Fruit fly (Drosophila melanogaster) whole organism, embryonic: ENCODE measurements around the gene msps.

Experiments
- BEAF-32 ChIP-seq: fragments of 200-800 bp; sonication (Bioruptor generic); optimal IDR thresholded peaks from 3 replicates; lab custom pipeline; 2017; ENCODE audit warnings: missing biosample characterization, missing genetic modification characterization, mild to moderate bottlenecking, moderate library complexity, missing genetic modification reagents
- CG12219 ChIP-seq: fragments of 200-800 bp; sonication (Bioruptor generic); optimal IDR thresholded peaks from 3 replicates; lab custom pipeline; 2018; ENCODE audit warnings: missing biosample characterization, mild to moderate bottlenecking, missing genetic modification characterization
- CG12659 ChIP-seq: fragments of 200-800 bp; sonication (Bioruptor generic); optimal IDR thresholded peaks from 3 replicates; lab custom pipeline; 2017; ENCODE audit warnings: mild to moderate bottlenecking, missing biosample characterization, missing genetic modification reagents, missing genetic modification characterization
- CG18476 ChIP-seq: fragments of 200-800 bp; sonication (Bioruptor generic); optimal IDR thresholded peaks from 2 replicates; lab custom pipeline; 2016; ENCODE audit warnings: missing biosample characterization, mild to moderate bottlenecking, missing genetic modification characterization
- CG18764 ChIP-seq: fragments of 200-800 bp; sonication (Bioruptor generic); optimal IDR thresholded peaks from 3 replicates; lab custom pipeline; 2016; ENCODE audit warnings: missing biosample characterization, missing genetic modification characterization
- CG2712 ChIP-seq: fragments of 200-800 bp; optimal IDR thresholded peaks from 3 replicates; lab custom pipeline; 2019; ENCODE audit warnings: missing biosample characterization, mild to moderate bottlenecking, missing genetic modification characterization, moderate library complexity
- CG30020 ChIP-seq: fragments of 200-800 bp; optimal IDR thresholded peaks from 2 replicates; lab custom pipeline; 2019; ENCODE audit warnings: missing biosample characterization, mild to moderate bottlenecking, missing genetic modification characterization, moderate library complexity
- CG3163 ChIP-seq: fragments of 200-800 bp; sonication (Bioruptor generic); optimal IDR thresholded peaks from 3 replicates; lab custom pipeline; 2016; ENCODE audit warnings: missing biosample characterization, missing genetic modification characterization
- CG32767 ChIP-seq: fragments of 200-800 bp; sonication (Bioruptor generic); IDR thresholded peaks from 2 replicates; pipeline ENCODE4 v1.3.6; 2022; ENCODE audit warnings: missing biosample characterization, missing genetic modification characterization
- CG3407 ChIP-seq: fragments of 200-800 bp; sonication (Bioruptor generic); optimal IDR thresholded peaks from 2 replicates; lab custom pipeline; 2018; ENCODE audit warnings: missing biosample characterization, mild to moderate bottlenecking, missing genetic modification characterization
- CG3726 ChIP-seq: fragments of 200-800 bp; sonication (Bioruptor generic); IDR thresholded peaks from 3 replicates; pipeline ENCODE4, ENCODE4 v1.3.6; 2022; ENCODE audit warnings: missing biosample characterization, missing genetic modification characterization
- CG4360 ChIP-seq: fragments of 200-800 bp; sonication (Bioruptor generic); IDR thresholded peaks from 2 replicates; pipeline ENCODE4 v1.3.6; 2022; ENCODE audit warnings: missing biosample characterization, missing genetic modification characterization
- CG4424 ChIP-seq: fragments of 200-800 bp; sonication (Bioruptor generic); optimal IDR thresholded peaks from 3 replicates; lab custom pipeline; 2016; ENCODE audit warnings: missing biosample characterization, missing genetic modification characterization
- CG7271 ChIP-seq: fragments of 200-800 bp; sonication (Bioruptor generic); optimal IDR thresholded peaks from 2 replicates; lab custom pipeline; 2018; ENCODE audit warnings: missing biosample characterization, mild to moderate bottlenecking, missing genetic modification characterization, moderate library complexity
- CG7745 ChIP-seq: fragments of 200-800 bp; sonication (Bioruptor generic); optimal IDR thresholded peaks from 2 replicates; lab custom pipeline; 2018; ENCODE audit warnings: missing biosample characterization, mild to moderate bottlenecking, missing genetic modification characterization, moderate library complexity
- CG8478 ChIP-seq: fragments of >200 bp; optimal IDR thresholded peaks from 2 replicates; lab custom pipeline; 2018
- CG8924 ChIP-seq: fragments of 200-800 bp; optimal IDR thresholded peaks from 3 replicates; lab custom pipeline; 2019; ENCODE audit warnings: missing biosample characterization, mild to moderate bottlenecking, missing genetic modification characterization, moderate library complexity
- CG9215 ChIP-seq: fragments of 200-800 bp; sonication (Bioruptor generic); IDR thresholded peaks from 2 replicates; pipeline ENCODE4 v1.3.6; 2022; ENCODE audit warnings: missing biosample characterization, missing genetic modification characterization
- Doc2 ChIP-seq: fragments of 200-800 bp; sonication (Bioruptor generic); IDR thresholded peaks from 2 replicates; pipeline ENCODE4 v1.3.6; 2022; ENCODE audit warnings: missing biosample characterization, missing genetic modification characterization
- Ets97D ChIP-seq: fragments of 200-800 bp; sonication (Bioruptor generic); optimal IDR thresholded peaks from 3 replicates; lab custom pipeline; 2016; ENCODE audit warnings: missing biosample characterization, missing genetic modification characterization
- GATAe ChIP-seq: fragments of 200-800 bp; sonication (Bioruptor generic); conservative IDR thresholded peaks from 2 replicates; pipeline ENCODE4 v1.3.6; 2022; ENCODE audit warnings: missing biosample characterization, missing genetic modification characterization
- HLH4C ChIP-seq: fragments of 200-800 bp; sonication (Bioruptor generic); IDR thresholded peaks from 3 replicates; pipeline ENCODE4 v1.3.6; 2022; ENCODE audit warnings: missing biosample characterization, missing genetic modification characterization; ENCODE audit not compliant: partially characterized antibody
- Hr39 ChIP-seq: fragments of >200 bp; optimal IDR thresholded peaks from 2 replicates; lab custom pipeline; 2017
- Kr ChIP-seq: fragments of 200-800 bp; sonication (Bioruptor generic); optimal IDR thresholded peaks from 2 replicates; lab custom pipeline; 2017; ENCODE audit warnings: missing biosample characterization, mild to moderate bottlenecking, missing genetic modification characterization
- NC2α ChIP-seq: fragments of 200-800 bp; sonication (Bioruptor generic); optimal IDR thresholded peaks from 2 replicates; lab custom pipeline; 2016; ENCODE audit warnings: missing biosample characterization, missing genetic modification characterization
- NFAT ChIP-seq: fragments of 200-800 bp; sonication (Bioruptor generic); IDR thresholded peaks from 2 replicates; pipeline ENCODE4 v1.3.6; 2022; ENCODE audit warnings: missing biosample characterization, missing genetic modification characterization
- NK7.1 ChIP-seq: fragments of 200-800 bp; sonication (Bioruptor generic); optimal IDR thresholded peaks from 3 replicates; lab custom pipeline; 2016; ENCODE audit warnings: missing biosample characterization, missing genetic modification characterization
- Nf-YA ChIP-seq: fragments of 200-800 bp; sonication (Bioruptor generic); IDR thresholded peaks from 2 replicates; pipeline ENCODE4 v1.3.6; 2022; ENCODE audit warnings: missing biosample characterization, missing genetic modification characterization
- PHDP ChIP-seq: fragments of 200-800 bp; sonication (Bioruptor generic); optimal IDR thresholded peaks from 3 replicates; lab custom pipeline; 2018; ENCODE audit warnings: missing biosample characterization, mild to moderate bottlenecking, missing genetic modification characterization, moderate library complexity
- Pdp1 ChIP-seq, 2 experiments: fragments of 200-800 bp; sonication (Bioruptor generic); optimal IDR thresholded peaks; 3 replicates each; lab custom pipeline; 2016; ENCODE audit warnings: missing biosample characterization in 2 of 2, missing genetic modification characterization in 2 of 2, mild to moderate bottlenecking in 1 of 2, moderate library complexity in 1 of 2
- Ptx1 ChIP-seq: fragments of 200-800 bp; sonication (Bioruptor generic); IDR thresholded peaks from 2 replicates; pipeline ENCODE4 v1.3.6; 2022; ENCODE audit warnings: missing biosample characterization, missing genetic modification characterization
- aop ChIP-seq: fragments of 200-800 bp; sonication (Bioruptor generic); IDR thresholded peaks from 2 replicates; pipeline ENCODE4 v1.3.6; 2022; ENCODE audit warnings: missing biosample characterization, missing genetic modification characterization
- ara ChIP-seq: fragments of 200-800 bp; sonication (Bioruptor generic); IDR thresholded peaks from 2 replicates; pipeline ENCODE4 v1.3.6; 2022; ENCODE audit warnings: missing biosample characterization, missing genetic modification characterization
- bcd ChIP-seq: fragments of 200-800 bp; sonication (Bioruptor generic); optimal IDR thresholded peaks from 2 replicates; lab custom pipeline; 2017; ENCODE audit warnings: missing biosample characterization, mild to moderate bottlenecking, missing genetic modification characterization
- caup ChIP-seq: fragments of 200-800 bp; sonication (Bioruptor generic); optimal IDR thresholded peaks from 3 replicates; lab custom pipeline; 2017; ENCODE audit warnings: missing biosample characterization, mild to moderate bottlenecking, missing genetic modification characterization, moderate library complexity; ENCODE audit not compliant: severe bottlenecking
- chinmo ChIP-seq: fragments of 200-800 bp; sonication (Bioruptor generic); IDR thresholded peaks from 4 replicates; pipeline ENCODE4 v1.3.6; 2022; ENCODE audit warnings: missing biosample characterization, missing genetic modification characterization; ENCODE audit not compliant: partially characterized antibody
- ci ChIP-seq: fragments of 200-800 bp; sonication (Bioruptor generic); IDR thresholded peaks from 3 replicates; pipeline ENCODE4 v1.3.6; 2022; ENCODE audit warnings: missing biosample characterization, missing genetic modification characterization
- esg ChIP-seq: fragments of 200-800 bp; sonication (Bioruptor generic); conservative IDR thresholded peaks from 2 replicates; pipeline ENCODE4 v1.3.6; 2022; ENCODE audit warnings: missing biosample characterization, missing genetic modification characterization
- gsb-n ChIP-seq: fragments of 200-800 bp; sonication (Bioruptor generic); optimal IDR thresholded peaks from 3 replicates; lab custom pipeline; 2018; ENCODE audit warnings: missing biosample characterization, mild to moderate bottlenecking, missing genetic modification characterization
- gt ChIP-seq: fragments of 200-800 bp; sonication (Bioruptor generic); IDR thresholded peaks from 2 replicates; pipeline ENCODE4 v1.3.6; 2022; ENCODE audit warnings: missing biosample characterization, missing genetic modification characterization
- ken ChIP-seq: fragments of 200-800 bp; sonication (Bioruptor generic); IDR thresholded peaks from 3 replicates; pipeline ENCODE4 v1.3.6; 2022; ENCODE audit warnings: missing biosample characterization, missing genetic modification characterization
- kni ChIP-seq: fragments of 200-800 bp; sonication (Bioruptor generic); optimal IDR thresholded peaks from 3 replicates; lab custom pipeline; 2017; ENCODE audit warnings: mild to moderate bottlenecking, missing biosample characterization, missing genetic modification reagents, missing genetic modification characterization
- lola ChIP-seq, 3 experiments: fragments of >200 bp in 2 of 3; fragments of 200-800 bp in 1 of 3; sonication (Bioruptor generic) in 1 of 3; optimal IDR thresholded peaks; 2 replicates each; lab custom pipeline; 2017 to 2019; ENCODE audit warnings: missing biosample characterization in 3 of 3, missing genetic modification characterization in 3 of 3, mild to moderate bottlenecking in 1 of 3, moderate library complexity in 1 of 3
- nerfin-1 ChIP-seq: fragments of 200-800 bp; sonication (Bioruptor generic); optimal IDR thresholded peaks from 3 replicates; lab custom pipeline; 2019; ENCODE audit warnings: missing biosample characterization, mild to moderate bottlenecking, missing genetic modification characterization, moderate library complexity
- nom ChIP-seq: fragments of 200-800 bp; sonication (Bioruptor generic); optimal IDR thresholded peaks from 2 replicates; lab custom pipeline; 2017; ENCODE audit warnings: missing biosample characterization, missing genetic modification characterization, mild to moderate bottlenecking, moderate library complexity, missing genetic modification reagents
- oc ChIP-seq: fragments of 200-800 bp; sonication (Bioruptor generic); optimal IDR thresholded peaks from 2 replicates; lab custom pipeline; 2018; ENCODE audit warnings: missing biosample characterization, mild to moderate bottlenecking, missing genetic modification characterization, moderate library complexity
- repo ChIP-seq: fragments of 200-800 bp; sonication (Bioruptor generic); optimal IDR thresholded peaks from 2 replicates; lab custom pipeline; 2016; ENCODE audit warnings: missing biosample characterization, missing genetic modification characterization
- sens-2 ChIP-seq: fragments of 200-800 bp; sonication (Bioruptor generic); IDR thresholded peaks from 2 replicates; pipeline ENCODE4 v1.3.6; 2022; ENCODE audit warnings: missing biosample characterization, missing genetic modification characterization
- yki ChIP-seq: fragments of >200 bp; optimal IDR thresholded peaks from 3 replicates; lab custom pipeline; 2018
- zfh1 ChIP-seq: fragments of 200-800 bp; sonication (Bioruptor generic); IDR thresholded peaks from 3 replicates; pipeline ENCODE4 v1.3.6; 2022; ENCODE audit warnings: missing biosample characterization, missing genetic modification characterization

Gene msps

dm6 chr3R:16025587-16026223, 24.9 kb upstream of the msps start, which contains the start of gene pnr (continued):
- TF ChIP-seq caup (GFP tag; lab: Kevin White, UChicago) (peak; percentile 42), CG3407 (GFP tag; lab: Kevin White, UChicago) (no peak), ken (0 out of 3 replicates have a peak, but pooled peaks have one; percentile 28), sens-2 (GFP tag; lab: Robert Waterston, UW) (peak; percentile 12; the same call in 1 of the 2 replicates), esg (GFP tag; lab: Robert Waterston, UW) (no peak), CG3726 (GFP tag; lab: Robert Waterston, UW) (no peak), NK7.1 (GFP tag; lab: Kevin White, UChicago) (no peak), Pdp1 (GFP tag; optimal IDR thresholded peaks at IDR 0.05; lab: Kevin White, UChicago) (peak in 1 of 2 experiments; percentile 86), nom (GFP tag; lab: Kevin White, UChicago) (peak; percentile 14), CG32767 (GFP tag; lab: Robert Waterston, UW) (peak; percentile 56; the same call in 1 of the 2 replicates), CG2712 (tag; lab: Kevin White, UChicago) (peak; percentile 40), Ptx1 (GFP tag; lab: Robert Waterston, UW) (peak; percentile 35; the same call in 1 of the 2 replicates), chinmo (GFP tag; lab: Robert Waterston, UW) (peak; percentile 89), CG7745 (tag; lab: Kevin White, UChicago) (peak; percentile 74), ara (GFP tag; lab: Robert Waterston, UW) (0 out of 2 replicates have a peak, but pooled peaks have one; percentile 32), HLH4C (GFP tag; lab: Robert Waterston, UW) (peak; percentile 46; the same call in 2 of the 3 replicates), yki (lab: Kevin White, UChicago) (no peak), CG9215 (GFP tag; lab: Robert Waterston, UW) (no peak), CG30020 (no peak), Hr39 (no peak), NC2α (GFP tag; lab: Kevin White, UChicago) (no peak), BEAF-32 (GFP tag; lab: Kevin White, UChicago) (no peak), lola (GFP tag; optimal IDR thresholded peaks at IDR 0.05; lab: Kevin White, UChicago) (no peak), Ets97D (GFP tag; lab: Kevin White, UChicago) (peak; percentile 92), nerfin-1 (tag; lab: Kevin White, UChicago) (no peak), PHDP (tag; lab: Kevin White, UChicago) (no peak), NFAT (GFP tag; lab: Robert Waterston, UW) (no peak), repo (no peak), Nf-YA (GFP tag; lab: Robert Waterston, UW) (peak; percentile 95), CG4424 (GFP tag; lab: Kevin White, UChicago) (no peak), CG4360 (GFP tag; lab: Robert Waterston, UW) (peak; percentile 67), CG18476 (GFP tag; lab: Kevin White, UChicago) (no peak), CG8924 (tag; lab: Kevin White, UChicago) (no peak), aop (GFP tag; lab: Robert Waterston, UW) (0 out of 2 replicates have a peak, but pooled peaks have one; percentile 35), Kr (GFP tag; lab: Kevin White, UChicago) (peak; percentile 48), zfh1 (GFP tag; lab: Robert Waterston, UW) (no peak), gsb-n (tag; lab: Kevin White, UChicago) (peak; percentile 37), CG8478 (peak; percentile 98), CG12659 (no peak), GATAe (peak; percentile 99), bcd (GFP tag; lab: Kevin White, UChicago) (no peak), CG18764 (GFP tag; lab: Kevin White, UChicago) (no peak), oc (tag; lab: Kevin White, UChicago) (peak; percentile 87), CG7271 (tag; lab: Kevin White, UChicago) (no peak), Doc2 (no peak), CG12219 (GFP tag; lab: Kevin White, UChicago) (peak; percentile 20), ci (GFP tag; lab: Robert Waterston, UW) (peak; percentile 69; the same call in 2 of the 3 replicates), kni (GFP tag; lab: Kevin White, UChicago) (peak; percentile 51), gt (GFP tag; lab: Robert Waterston, UW) (no peak), CG3163 (GFP tag; lab: Kevin White, UChicago) (peak; percentile 39)
